Fruit fly (Drosophila melanogaster) whole organism, embryonic: ENCODE measurements around the gene qtc.
A peak's percentile ranks its signal among the peaks of the same experiment; 100 is the strongest.

Experiments used
- CG10431 ChIP-seq: fragments of 200-800 bp; sonication (Bioruptor generic); optimal IDR thresholded peaks from 3 replicates; lab custom pipeline; 2018; ENCODE audit warnings: missing biosample characterization, mild to moderate bottlenecking, missing genetic modification characterization
- CG10462 ChIP-seq: fragments of 200-800 bp; sonication (Bioruptor generic); optimal IDR thresholded peaks from 2 replicates; lab custom pipeline; 2016; ENCODE audit warnings: missing biosample characterization, missing genetic modification characterization
- CG11456 ChIP-seq: fragments of 200-800 bp; sonication (Bioruptor generic); IDR thresholded peaks from 3 replicates; pipeline ENCODE4 v1.3.6; 2022; ENCODE audit warnings: missing biosample characterization, missing genetic modification characterization
- CG12104 ChIP-seq: fragments of 200-800 bp; sonication (Bioruptor generic); optimal IDR thresholded peaks from 3 replicates; lab custom pipeline; 2016; ENCODE audit warnings: missing biosample characterization, missing genetic modification characterization
- CG12299 ChIP-seq: fragments of 200-800 bp; sonication (Bioruptor generic); optimal IDR thresholded peaks from 2 replicates; lab custom pipeline; 2018; ENCODE audit warnings: missing biosample characterization, mild to moderate bottlenecking, missing genetic modification characterization
- CG12391 ChIP-seq: fragments of 200-800 bp; sonication (Bioruptor generic); optimal IDR thresholded peaks from 3 replicates; lab custom pipeline; 2018; ENCODE audit warnings: missing biosample characterization, mild to moderate bottlenecking, missing genetic modification characterization, moderate library complexity
- CG12769 ChIP-seq: fragments of 200-800 bp; sonication (Bioruptor generic); optimal IDR thresholded peaks from 2 replicates; lab custom pipeline; 2019; ENCODE audit warnings: missing biosample characterization, mild to moderate bottlenecking, missing genetic modification characterization, moderate library complexity
- CG14710 ChIP-seq: fragments of 200-800 bp; sonication (Bioruptor generic); optimal IDR thresholded peaks from 3 replicates; lab custom pipeline; 2019; ENCODE audit warnings: missing biosample characterization, mild to moderate bottlenecking, missing genetic modification characterization, moderate library complexity
- CG15601 ChIP-seq: fragments of 200-800 bp; sonication (Bioruptor generic); optimal IDR thresholded peaks from 3 replicates; lab custom pipeline; 2019; ENCODE audit warnings: missing biosample characterization, mild to moderate bottlenecking, missing genetic modification characterization, moderate library complexity
- CG1603 ChIP-seq: fragments of 200-800 bp; sonication (Bioruptor generic); optimal IDR thresholded peaks from 2 replicates; lab custom pipeline; 2019; ENCODE audit warnings: missing biosample characterization, mild to moderate bottlenecking, missing genetic modification characterization, moderate library complexity
- CG16779 ChIP-seq: fragments of 200-800 bp; sonication (Bioruptor generic); IDR thresholded peaks from 2 replicates; pipeline ENCODE4 v1.3.6; 2022; ENCODE audit warnings: missing biosample characterization, missing genetic modification characterization
- CG16863 ChIP-seq: fragments of 200-800 bp; sonication (Bioruptor generic); optimal IDR thresholded peaks from 3 replicates; lab custom pipeline; 2016; ENCODE audit warnings: missing biosample characterization, missing genetic modification characterization
- CG17361 ChIP-seq: fragments of 200-800 bp; sonication (Bioruptor generic); IDR thresholded peaks from 3 replicates; pipeline ENCODE4 v1.3.6; 2022; ENCODE audit warnings: missing biosample characterization, missing genetic modification characterization
- CG1792 ChIP-seq: fragments of 200-800 bp; sonication (Bioruptor generic); optimal IDR thresholded peaks from 2 replicates; lab custom pipeline; 2016; ENCODE audit warnings: missing biosample characterization, missing genetic modification characterization
- CG1832 ChIP-seq: fragments of 200-800 bp; sonication (Bioruptor generic); optimal IDR thresholded peaks from 2 replicates; lab custom pipeline; 2017; ENCODE audit warnings: missing biosample characterization, mild to moderate bottlenecking, missing genetic modification characterization, inconsistent platforms
- CG18599 ChIP-seq: fragments of 200-800 bp; sonication (Bioruptor generic); optimal IDR thresholded peaks from 3 replicates; lab custom pipeline; 2017; ENCODE audit warnings: missing biosample characterization, missing genetic modification characterization, mild to moderate bottlenecking, moderate library complexity, missing genetic modification reagents
- CG18619 ChIP-seq: fragments of 200-800 bp; sonication (Bioruptor generic); optimal IDR thresholded peaks from 3 replicates; lab custom pipeline; 2017; ENCODE audit warnings: missing biosample characterization, mild to moderate bottlenecking, missing genetic modification characterization
- CG2678 ChIP-seq: fragments of 200-800 bp; sonication (Bioruptor generic); optimal IDR thresholded peaks from 3 replicates; lab custom pipeline; 2019; ENCODE audit warnings: missing biosample characterization, mild to moderate bottlenecking, missing genetic modification characterization, moderate library complexity
- CG30403 ChIP-seq: fragments of 200-800 bp; sonication (Bioruptor generic); optimal IDR thresholded peaks from 3 replicates; lab custom pipeline; 2016; ENCODE audit warnings: missing biosample characterization, missing genetic modification characterization
- CG3065 ChIP-seq: fragments of 200-800 bp; sonication (Bioruptor generic); optimal IDR thresholded peaks from 2 replicates; lab custom pipeline; 2016; ENCODE audit warnings: missing biosample characterization, missing genetic modification characterization
- CG32532 ChIP-seq: fragments of 200-800 bp; sonication (Bioruptor generic); IDR thresholded peaks from 2 replicates; pipeline ENCODE4 v1.3.6; 2022; ENCODE audit warnings: missing biosample characterization, missing genetic modification characterization
- CG4360 ChIP-seq: fragments of 200-800 bp; sonication (Bioruptor generic); IDR thresholded peaks from 2 replicates; pipeline ENCODE4 v1.3.6; 2022; ENCODE audit warnings: missing biosample characterization, missing genetic modification characterization
- CG4730 ChIP-seq: fragments of 200-800 bp; sonication (Bioruptor generic); IDR thresholded peaks from 2 replicates; pipeline ENCODE4 v1.3.6; 2022; ENCODE audit warnings: missing biosample characterization, missing genetic modification characterization
- CG5953 ChIP-seq: fragments of 200-800 bp; sonication (Bioruptor generic); IDR thresholded peaks from 2 replicates; pipeline ENCODE4 v1.3.6; 2022; ENCODE audit warnings: missing biosample characterization, missing genetic modification characterization
- CG6765 ChIP-seq: fragments of 200-800 bp; sonication (Bioruptor generic); optimal IDR thresholded peaks from 3 replicates; lab custom pipeline; 2017; ENCODE audit warnings: missing biosample characterization, mild to moderate bottlenecking, missing genetic modification characterization
- CG7357 ChIP-seq: fragments of 200-800 bp; sonication (Bioruptor generic); IDR thresholded peaks from 3 replicates; pipeline ENCODE4 v1.3.6; 2022; ENCODE audit warnings: missing biosample characterization, missing genetic modification characterization
- Camta ChIP-seq: fragments of 200-800 bp; sonication (Bioruptor generic); optimal IDR thresholded peaks from 2 replicates; lab custom pipeline; 2016; ENCODE audit warnings: missing biosample characterization, missing genetic modification characterization
- CkIIα-i1 ChIP-seq: fragments of 200-800 bp; sonication (Bioruptor generic); IDR thresholded peaks from 2 replicates; pipeline ENCODE4 v1.3.6; 2022; ENCODE audit warnings: missing biosample characterization, missing genetic modification characterization
- D19B ChIP-seq: fragments of 200-800 bp; sonication (Bioruptor generic); optimal IDR thresholded peaks from 2 replicates; lab custom pipeline; 2017; ENCODE audit warnings: missing biosample characterization, mild to moderate bottlenecking, missing genetic modification characterization
- Elba2 ChIP-seq: fragments of 200-800 bp; sonication (Bioruptor generic); optimal IDR thresholded peaks from 3 replicates; lab custom pipeline; 2016; ENCODE audit warnings: missing biosample characterization, missing genetic modification characterization
- HLH4C ChIP-seq: fragments of 200-800 bp; sonication (Bioruptor generic); IDR thresholded peaks from 3 replicates; pipeline ENCODE4 v1.3.6; 2022; ENCODE audit warnings: missing biosample characterization, missing genetic modification characterization; ENCODE audit not compliant: partially characterized antibody
- Hand ChIP-seq: fragments of 200-800 bp; sonication (Bioruptor generic); optimal IDR thresholded peaks from 2 replicates; lab custom pipeline; 2017; ENCODE audit warnings: mild to moderate bottlenecking, missing biosample characterization, missing genetic modification reagents, missing genetic modification characterization
- HmgZ ChIP-seq: fragments of 200-800 bp; sonication (Bioruptor generic); optimal IDR thresholded peaks from 2 replicates; lab custom pipeline; 2018; ENCODE audit warnings: missing biosample characterization, mild to moderate bottlenecking, missing genetic modification characterization
- Nf-YB ChIP-seq: fragments of 200-800 bp; sonication (Bioruptor generic); optimal IDR thresholded peaks from 3 replicates; lab custom pipeline; 2019; ENCODE audit warnings: missing biosample characterization, mild to moderate bottlenecking, missing genetic modification characterization, moderate library complexity
- Ptx1 ChIP-seq: fragments of 200-800 bp; sonication (Bioruptor generic); IDR thresholded peaks from 2 replicates; pipeline ENCODE4 v1.3.6; 2022; ENCODE audit warnings: missing biosample characterization, missing genetic modification characterization
- chinmo ChIP-seq: fragments of 200-800 bp; sonication (Bioruptor generic); IDR thresholded peaks from 4 replicates; pipeline ENCODE4 v1.3.6; 2022; ENCODE audit warnings: missing biosample characterization, missing genetic modification characterization; ENCODE audit not compliant: partially characterized antibody
- chn ChIP-seq: fragments of 200-800 bp; sonication (Bioruptor generic); optimal IDR thresholded peaks from 2 replicates; lab custom pipeline; 2016; ENCODE audit warnings: missing biosample characterization, missing genetic modification characterization
- croc ChIP-seq: fragments of 200-800 bp; sonication (Bioruptor generic); conservative IDR thresholded peaks from 3 replicates; pipeline ENCODE4 v1.3.6; 2022; ENCODE audit warnings: missing biosample characterization, missing genetic modification characterization
- disco-r ChIP-seq: fragments of 200-800 bp; sonication (Bioruptor generic); optimal IDR thresholded peaks from 2 replicates; lab custom pipeline; 2016; ENCODE audit warnings: missing biosample characterization, missing genetic modification characterization
- esg ChIP-seq: fragments of 200-800 bp; sonication (Bioruptor generic); conservative IDR thresholded peaks from 2 replicates; pipeline ENCODE4 v1.3.6; 2022; ENCODE audit warnings: missing biosample characterization, missing genetic modification characterization
- exex ChIP-seq: fragments of 200-800 bp; sonication (Bioruptor generic); optimal IDR thresholded peaks from 4 replicates; lab custom pipeline; 2018; ENCODE audit warnings: missing biosample characterization, mild to moderate bottlenecking, missing genetic modification characterization, moderate library complexity
- grn ChIP-seq: fragments of 200-800 bp; sonication (Bioruptor generic); optimal IDR thresholded peaks from 3 replicates; lab custom pipeline; 2017; ENCODE audit warnings: missing biosample characterization, missing genetic modification characterization
- jumu ChIP-seq: fragments of 200-800 bp; sonication (Bioruptor generic); optimal IDR thresholded peaks from 3 replicates; lab custom pipeline; 2016; ENCODE audit warnings: missing biosample characterization, missing genetic modification characterization
- ken ChIP-seq: fragments of 200-800 bp; sonication (Bioruptor generic); IDR thresholded peaks from 3 replicates; pipeline ENCODE4 v1.3.6; 2022; ENCODE audit warnings: missing biosample characterization, missing genetic modification characterization
- onecut ChIP-seq: fragments of 200-800 bp; sonication (Bioruptor generic); IDR thresholded peaks from 2 replicates; pipeline ENCODE4 v1.3.6; 2022; ENCODE audit warnings: missing biosample characterization, missing genetic modification characterization
- seq ChIP-seq: fragments of 200-800 bp; sonication (Bioruptor generic); IDR thresholded peaks from 2 replicates; pipeline ENCODE4 v1.3.6; 2022; ENCODE audit warnings: missing biosample characterization, missing genetic modification characterization
- sim ChIP-seq: fragments of 200-800 bp; sonication (Bioruptor generic); IDR thresholded peaks from 2 replicates; pipeline ENCODE4 v1.3.6; 2022; ENCODE audit warnings: missing biosample characterization, missing genetic modification characterization
- sqz ChIP-seq: fragments of 200-800 bp; sonication (Bioruptor generic); optimal IDR thresholded peaks from 3 replicates; lab custom pipeline; 2018; ENCODE audit warnings: missing biosample characterization, mild to moderate bottlenecking, missing genetic modification characterization
- trem ChIP-seq: fragments of 200-800 bp; optimal IDR thresholded peaks from 3 replicates; lab custom pipeline; 2019; ENCODE audit warnings: missing biosample characterization, mild to moderate bottlenecking, missing genetic modification characterization, moderate library complexity
- zf30C ChIP-seq: fragments of 200-800 bp; sonication (Bioruptor generic); optimal IDR thresholded peaks from 3 replicates; lab custom pipeline; 2018; ENCODE audit warnings: missing biosample characterization, mild to moderate bottlenecking, missing genetic modification characterization

qtc gene

DNA sequence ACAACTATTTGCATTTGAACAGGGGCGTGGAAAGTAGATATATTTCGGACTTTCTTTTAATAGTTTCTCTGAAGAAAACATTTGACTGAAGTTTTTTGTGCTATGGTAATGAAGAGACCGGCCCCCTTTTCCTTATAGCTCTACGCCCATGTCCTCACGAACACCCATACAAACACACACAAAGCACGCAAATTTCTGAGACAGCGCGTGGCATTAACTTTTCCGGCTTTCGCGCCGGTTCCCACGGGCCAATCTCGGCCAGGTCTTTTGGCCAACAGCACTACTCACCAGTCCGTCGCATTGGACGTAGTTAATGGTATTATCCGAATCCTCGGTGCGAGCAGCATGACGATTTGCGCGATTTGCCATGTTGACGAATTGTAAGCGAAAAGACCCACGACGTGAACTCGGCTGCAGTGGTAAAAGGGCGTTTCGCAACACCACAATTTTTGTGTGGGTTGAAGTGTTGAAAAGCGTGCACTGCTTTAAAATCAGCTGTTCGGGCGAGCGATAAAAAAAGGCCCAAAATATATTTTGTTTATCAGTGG, 8.2 kb upstream of the qtc start, which contains the start of gene senju (continued):
- peak; percentile 62; the same call in 1 of the 2 replicates for TF ChIP-seq CG5953 (GFP tag; lab: Robert Waterston, UW)
- peak; percentile 67 for TF ChIP-seq esg (GFP tag; lab: Robert Waterston, UW)
- TF ChIP-seq CG17361 (GFP tag; lab: Robert Waterston, UW): peak; percentile 78
- TF ChIP-seq CG18619 (GFP tag; lab: Kevin White, UChicago): peak; percentile 87
- TF ChIP-seq sqz (GFP tag; lab: Kevin White, UChicago): peak; percentile 95
- TF ChIP-seq CG18599 (GFP tag; lab: Kevin White, UChicago): peak; percentile 90
- peak; percentile 58 for TF ChIP-seq Nf-YB (GFP tag; lab: Kevin White, UChicago)
- TF ChIP-seq CG14710 (tag; lab: Kevin White, UChicago): peak; percentile 69
- TF ChIP-seq CG7357 (GFP tag; lab: Robert Waterston, UW): no peak; the same call in 2 of the 3 replicates
- TF ChIP-seq sim: peak; percentile 62; the same call in 1 of the 2 replicates
- TF ChIP-seq CG3065 (GFP tag; lab: Kevin White, UChicago): peak; percentile 72
- peak; percentile 82 for TF ChIP-seq Hand (GFP tag; lab: Kevin White, UChicago)
- peak; percentile 73 for TF ChIP-seq CG12104 (GFP tag; lab: Kevin White, UChicago)
- peak; percentile 48 for TF ChIP-seq grn (GFP tag; lab: Kevin White, UChicago)
- TF ChIP-seq CG4360 (GFP tag; lab: Robert Waterston, UW): peak; percentile 51; the same call in 1 of the 2 replicates
- TF ChIP-seq trem (tag; lab: Kevin White, UChicago): peak; percentile 51
- peak; percentile 31 for TF ChIP-seq CG1832
- peak; percentile 57 for TF ChIP-seq CG4730
- peak; percentile 49 for TF ChIP-seq CG10431 (GFP tag; lab: Kevin White, UChicago)
- TF ChIP-seq CG32532 (GFP tag; lab: Robert Waterston, UW): peak; percentile 89
- no peak for TF ChIP-seq Elba2 (GFP tag; lab: Kevin White, UChicago)
- TF ChIP-seq HLH4C (GFP tag; lab: Robert Waterston, UW): 0 out of 3 replicates have a peak, but pooled peaks have one; percentile 27
- peak; percentile 81 for TF ChIP-seq ken (GFP tag; lab: Robert Waterston, UW)
- peak; percentile 76 for TF ChIP-seq CG1603
- peak; percentile 39 for TF ChIP-seq exex (tag; lab: Kevin White, UChicago)
- peak; percentile 0 for TF ChIP-seq zf30C (GFP tag; lab: Kevin White, UChicago)
- peak; percentile 81 for TF ChIP-seq seq (GFP tag; lab: Robert Waterston, UW)
- TF ChIP-seq D19B (GFP tag; lab: Kevin White, UChicago): peak; percentile 71
- peak; percentile 83 for TF ChIP-seq CG12391 (tag; lab: Kevin White, UChicago)
- peak; percentile 84 for TF ChIP-seq Ptx1 (GFP tag; lab: Robert Waterston, UW)
- TF ChIP-seq croc (GFP tag; lab: Robert Waterston, UW): peak; percentile 27; the same call in 1 of the 3 replicates
- TF ChIP-seq CG2678 (tag; lab: Kevin White, UChicago): peak; percentile 83
- TF ChIP-seq chinmo: peak; percentile 89
- TF ChIP-seq chn (GFP tag; lab: Kevin White, UChicago): peak; percentile 87
- TF ChIP-seq CkIIα-i1 (GFP tag; lab: Robert Waterston, UW): no peak
- TF ChIP-seq disco-r: peak; percentile 64
- TF ChIP-seq CG12769 (tag; lab: Kevin White, UChicago): peak; percentile 82
- peak; percentile 84 for TF ChIP-seq onecut
- peak; percentile 53 for TF ChIP-seq CG16779 (GFP tag; lab: Robert Waterston, UW)
- TF ChIP-seq CG10462 (GFP tag; lab: Kevin White, UChicago): peak; percentile 82
- peak; percentile 85 for TF ChIP-seq CG16863 (GFP tag; lab: Kevin White, UChicago)
- peak; percentile 90 for TF ChIP-seq CG11456
- TF ChIP-seq HmgZ (tag; lab: Kevin White, UChicago): peak; percentile 88
- TF ChIP-seq CG30403: peak; percentile 90
- peak; percentile 89 for TF ChIP-seq jumu
- TF ChIP-seq Camta (GFP tag; lab: Kevin White, UChicago): peak; percentile 77
- peak; percentile 50 for TF ChIP-seq CG12299 (tag; lab: Kevin White, UChicago)
- peak; percentile 81 for TF ChIP-seq CG6765 (GFP tag; lab: Kevin White, UChicago)
- TF ChIP-seq CG1792 (GFP tag; lab: Kevin White, UChicago): peak; percentile 60
- TF ChIP-seq CG15601 (tag; lab: Kevin White, UChicago): peak; percentile 45
